Fruit fly (Drosophila melanogaster) whole organism, embryonic: Measurements from ENCODE around the gene CG9522.

Experiments
- Awh ChIP-seq: fragments of 200-800 bp; sonication (Bioruptor generic); IDR thresholded peaks from 2 replicates; pipeline ENCODE4, ENCODE4 v1.3.6; 2022; ENCODE audit warnings: missing biosample characterization, missing genetic modification characterization
- B-H2 ChIP-seq: fragments of 200-800 bp; sonication (Bioruptor generic); optimal IDR thresholded peaks from 2 replicates; lab custom pipeline; 2018; ENCODE audit warnings: missing biosample characterization, mild to moderate bottlenecking, missing genetic modification characterization
- CG10462 ChIP-seq: fragments of 200-800 bp; sonication (Bioruptor generic); optimal IDR thresholded peaks from 2 replicates; lab custom pipeline; 2016; ENCODE audit warnings: missing biosample characterization, missing genetic modification characterization
- CG11504 ChIP-seq: fragments of 200-800 bp; sonication (Bioruptor generic); optimal IDR thresholded peaks from 3 replicates; lab custom pipeline; 2019; ENCODE audit warnings: missing biosample characterization, mild to moderate bottlenecking, missing genetic modification characterization, moderate library complexity
- CG12071 ChIP-seq: fragments of 200-800 bp; sonication (Bioruptor generic); optimal IDR thresholded peaks from 3 replicates; lab custom pipeline; 2018; ENCODE audit warnings: missing biosample characterization, mild to moderate bottlenecking, missing genetic modification characterization
- CG13123 ChIP-seq: fragments of 200-800 bp; sonication (Bioruptor generic); optimal IDR thresholded peaks from 2 replicates; lab custom pipeline; 2016; ENCODE audit warnings: missing biosample characterization, missing genetic modification characterization
- CG14050 ChIP-seq: fragments of 200-800 bp; sonication (Bioruptor generic); IDR thresholded peaks from 3 replicates; pipeline ENCODE4 v1.3.6; 2022; ENCODE audit warnings: missing biosample characterization, missing genetic modification characterization
- CG16863 ChIP-seq: fragments of 200-800 bp; sonication (Bioruptor generic); optimal IDR thresholded peaks from 3 replicates; lab custom pipeline; 2016; ENCODE audit warnings: missing biosample characterization, missing genetic modification characterization
- CG30431 ChIP-seq: fragments of 200-800 bp; sonication (Bioruptor generic); optimal IDR thresholded peaks from 2 replicates; lab custom pipeline; 2017; ENCODE audit warnings: missing biosample characterization, missing genetic modification characterization
- CG32532 ChIP-seq: fragments of 200-800 bp; sonication (Bioruptor generic); IDR thresholded peaks from 2 replicates; pipeline ENCODE4 v1.3.6; 2022; ENCODE audit warnings: missing biosample characterization, missing genetic modification characterization
- CG3281 ChIP-seq: fragments of 200-800 bp; sonication (Bioruptor generic); optimal IDR thresholded peaks from 3 replicates; lab custom pipeline; 2017; ENCODE audit warnings: missing biosample characterization, mild to moderate bottlenecking, missing genetic modification characterization
- CG33557 ChIP-seq: fragments of 200-800 bp; sonication (Bioruptor generic); optimal IDR thresholded peaks from 2 replicates; lab custom pipeline; 2019; ENCODE audit warnings: missing biosample characterization, mild to moderate bottlenecking, missing genetic modification characterization, moderate library complexity
- CG5180 ChIP-seq: fragments of 200-800 bp; sonication (Bioruptor generic); optimal IDR thresholded peaks from 3 replicates; lab custom pipeline; 2017; ENCODE audit warnings: missing biosample characterization, missing genetic modification characterization, mild to moderate bottlenecking, moderate library complexity, missing genetic modification reagents
- CG6689 ChIP-seq: fragments of 200-800 bp; sonication (Bioruptor generic); IDR thresholded peaks from 2 replicates; pipeline ENCODE4 v1.3.6; 2022; ENCODE audit warnings: missing biosample characterization, missing genetic modification characterization
- CG7372 ChIP-seq: fragments of 200-800 bp; sonication (Bioruptor generic); IDR thresholded peaks from 2 replicates; pipeline ENCODE4 v1.3.6; 2022; ENCODE audit warnings: missing biosample characterization, missing genetic modification characterization
- CG9609 ChIP-seq: fragments of 200-800 bp; sonication (Bioruptor generic); optimal IDR thresholded peaks from 3 replicates; lab custom pipeline; 2016; ENCODE audit warnings: missing biosample characterization, missing genetic modification characterization
- CG9876 ChIP-seq: fragments of 200-800 bp; sonication (Bioruptor generic); optimal IDR thresholded peaks from 2 replicates; lab custom pipeline; 2016; ENCODE audit warnings: missing biosample characterization, missing genetic modification characterization
- Chrac-16 ChIP-seq: fragments of 200-800 bp; sonication (Bioruptor generic); optimal IDR thresholded peaks from 3 replicates; lab custom pipeline; 2016; ENCODE audit warnings: missing biosample characterization, missing genetic modification characterization
- CoRest ChIP-seq: fragments of 200-800 bp; sonication (Bioruptor generic); optimal IDR thresholded peaks from 3 replicates; lab custom pipeline; 2018; ENCODE audit warnings: missing biosample characterization, mild to moderate bottlenecking, missing genetic modification characterization, moderate library complexity
- Doc3 ChIP-seq: fragments of 200-800 bp; sonication (Bioruptor generic); IDR thresholded peaks from 3 replicates; pipeline ENCODE4 v1.3.6; 2022; ENCODE audit warnings: missing biosample characterization, missing genetic modification characterization; ENCODE audit not compliant: partially characterized antibody
- E2f2 ChIP-seq: fragments of 200-800 bp; sonication (Bioruptor generic); IDR thresholded peaks from 2 replicates; pipeline ENCODE4 v1.3.6; 2022; ENCODE audit warnings: missing biosample characterization, missing genetic modification characterization
- Elba2 ChIP-seq: fragments of 200-800 bp; sonication (Bioruptor generic); optimal IDR thresholded peaks from 3 replicates; lab custom pipeline; 2016; ENCODE audit warnings: missing biosample characterization, missing genetic modification characterization
- H2.0 ChIP-seq: fragments of 200-800 bp; sonication (Bioruptor generic); IDR thresholded peaks from 2 replicates; pipeline ENCODE4 v1.3.6; 2022; ENCODE audit warnings: missing biosample characterization, missing genetic modification characterization
- Hey ChIP-seq: fragments of 200-800 bp; sonication (Bioruptor generic); optimal IDR thresholded peaks from 3 replicates; lab custom pipeline; 2018; ENCODE audit warnings: missing biosample characterization, mild to moderate bottlenecking, missing genetic modification characterization
- HmgZ ChIP-seq: fragments of 200-800 bp; sonication (Bioruptor generic); optimal IDR thresholded peaks from 2 replicates; lab custom pipeline; 2018; ENCODE audit warnings: missing biosample characterization, mild to moderate bottlenecking, missing genetic modification characterization
- Hr39 ChIP-seq: fragments of >200 bp; optimal IDR thresholded peaks from 2 replicates; lab custom pipeline; 2017
- Hsf ChIP-seq: fragments of 200-800 bp; sonication (Bioruptor generic); optimal IDR thresholded peaks from 3 replicates; lab custom pipeline; 2016; ENCODE audit warnings: missing biosample characterization, missing genetic modification characterization
- Jarid2 ChIP-seq: fragments of 200-800 bp; sonication (Bioruptor generic); optimal IDR thresholded peaks from 3 replicates; lab custom pipeline; 2017; ENCODE audit warnings: mild to moderate bottlenecking, missing biosample characterization, missing genetic modification reagents, missing genetic modification characterization
- Lhr ChIP-seq: fragments of 200-800 bp; sonication (Bioruptor generic); optimal IDR thresholded peaks from 3 replicates; lab custom pipeline; 2017; ENCODE audit warnings: mild to moderate bottlenecking, missing biosample characterization, missing genetic modification reagents, missing genetic modification characterization
- NC2β ChIP-seq: fragments of 200-800 bp; sonication (Bioruptor generic); optimal IDR thresholded peaks from 2 replicates; lab custom pipeline; 2016; ENCODE audit warnings: missing biosample characterization, missing genetic modification characterization
- Sry-β ChIP-seq: fragments of 200-800 bp; sonication (Bioruptor generic); optimal IDR thresholded peaks from 2 replicates; lab custom pipeline; 2018; ENCODE audit warnings: missing biosample characterization, mild to moderate bottlenecking, missing genetic modification characterization, moderate library complexity
- ac ChIP-seq: fragments of 200-800 bp; sonication (Bioruptor generic); optimal IDR thresholded peaks from 3 replicates; lab custom pipeline; 2017; ENCODE audit warnings: missing biosample characterization, mild to moderate bottlenecking, missing genetic modification characterization
- bowl ChIP-seq: fragments of 200-800 bp; sonication (Bioruptor generic); IDR thresholded peaks from 2 replicates; pipeline ENCODE4 v1.3.6; 2022; ENCODE audit warnings: missing biosample characterization, missing genetic modification characterization
- crc ChIP-seq: fragments of 200-800 bp; sonication (Bioruptor generic); optimal IDR thresholded peaks from 2 replicates; lab custom pipeline; 2016; ENCODE audit warnings: missing biosample characterization, missing genetic modification characterization
- croc ChIP-seq: fragments of 200-800 bp; sonication (Bioruptor generic); conservative IDR thresholded peaks from 3 replicates; pipeline ENCODE4 v1.3.6; 2022; ENCODE audit warnings: missing biosample characterization, missing genetic modification characterization
- da ChIP-seq: fragments of 200-800 bp; sonication (Bioruptor generic); optimal IDR thresholded peaks from 2 replicates; lab custom pipeline; 2016; ENCODE audit warnings: missing biosample characterization, missing genetic modification characterization
- en ChIP-seq: fragments of 200-800 bp; sonication (Bioruptor generic); optimal IDR thresholded peaks from 2 replicates; lab custom pipeline; 2016; ENCODE audit warnings: missing biosample characterization, missing genetic modification characterization
- fd96Cb ChIP-seq: fragments of 200-800 bp; sonication (Bioruptor generic); optimal IDR thresholded peaks from 2 replicates; lab custom pipeline; 2018; ENCODE audit warnings: missing biosample characterization, mild to moderate bottlenecking, missing genetic modification characterization, moderate library complexity
- fru ChIP-seq: fragments of >200 bp; optimal IDR thresholded peaks from 2 replicates; lab custom pipeline; 2017
- fu2 ChIP-seq: fragments of 200-800 bp; sonication (Bioruptor generic); optimal IDR thresholded peaks from 2 replicates; lab custom pipeline; 2016; ENCODE audit warnings: missing biosample characterization, missing genetic modification characterization
- gfzf ChIP-seq: fragments of 200-800 bp; sonication (Bioruptor generic); optimal IDR thresholded peaks from 2 replicates; lab custom pipeline; 2016; ENCODE audit warnings: missing biosample characterization, mild to moderate bottlenecking, missing genetic modification characterization, moderate library complexity
- hbn ChIP-seq: fragments of 200-800 bp; sonication (Bioruptor generic); IDR thresholded peaks from 2 replicates; pipeline ENCODE4 v1.3.6; 2022; ENCODE audit warnings: missing biosample characterization, missing genetic modification characterization; ENCODE audit not compliant: partially characterized antibody
- knrl ChIP-seq: fragments of 200-800 bp; sonication (Bioruptor generic); IDR thresholded peaks from 3 replicates; pipeline ENCODE4 v1.3.6; 2022; ENCODE audit warnings: missing biosample characterization, missing genetic modification characterization; ENCODE audit not compliant: partially characterized antibody
- mld ChIP-seq: fragments of 200-800 bp; sonication (Bioruptor generic); IDR thresholded peaks from 3 replicates; pipeline ENCODE4 v1.3.6; 2022; ENCODE audit warnings: missing biosample characterization, missing genetic modification characterization; ENCODE audit not compliant: partially characterized antibody
- pan ChIP-seq, 4 experiments: fragments of >200 bp in 3 of 4; fragments of 200-800 bp in 1 of 4; sonication (Bioruptor generic) in 1 of 4; optimal IDR thresholded peaks in 3 of 4; IDR thresholded peaks in 1 of 4; 2 replicates each; pipeline versions ENCODE4 v1.3.6 to Lab custom; 2017 to 2022; ENCODE audit warnings: missing biosample characterization in 2 of 4, missing genetic modification characterization in 2 of 4, mixed read lengths in 1 of 4
- ro ChIP-seq: fragments of 200-800 bp; sonication (Bioruptor generic); IDR thresholded peaks from 2 replicates; pipeline ENCODE4 v1.3.6; 2022; ENCODE audit warnings: missing biosample characterization, missing genetic modification characterization
- run ChIP-seq: fragments of 200-800 bp; sonication (Bioruptor generic); optimal IDR thresholded peaks from 3 replicates; lab custom pipeline; 2018; ENCODE audit warnings: missing biosample characterization, mild to moderate bottlenecking, missing genetic modification characterization
- slp2 ChIP-seq: fragments of 200-800 bp; sonication (Bioruptor generic); optimal IDR thresholded peaks from 2 replicates; lab custom pipeline; 2016; ENCODE audit warnings: missing biosample characterization, missing genetic modification characterization
- so ChIP-seq: fragments of 200-800 bp; sonication (Bioruptor generic); IDR thresholded peaks from 3 replicates; pipeline ENCODE4 v1.3.6; 2022; ENCODE audit warnings: missing biosample characterization, missing genetic modification characterization
- zfh1 ChIP-seq: fragments of 200-800 bp; sonication (Bioruptor generic); IDR thresholded peaks from 3 replicates; pipeline ENCODE4 v1.3.6; 2022; ENCODE audit warnings: missing biosample characterization, missing genetic modification characterization

The CG9522 gene

dm6 chrX:14839739-14840347, 8.8 kb downstream of the CG9522 start (continued):
- no peak for TF ChIP-seq en (GFP tag; lab: Kevin White, UChicago)
- TF ChIP-seq CG14050 = peak; percentile 36; the same call in 1 of the 3 replicates
- no peak for TF ChIP-seq fd96Cb (tag; lab: Kevin White, UChicago)
- no peak for TF ChIP-seq Lhr (GFP tag; lab: Kevin White, UChicago)
- TF ChIP-seq Awh (GFP tag; lab: Robert Waterston, UW) = no peak
- TF ChIP-seq CG6689 (GFP tag; lab: Robert Waterston, UW) = peak; percentile 27; the same call in 1 of the 2 replicates
- no peak for TF ChIP-seq Elba2 (GFP tag; lab: Kevin White, UChicago)
- TF ChIP-seq zfh1 (GFP tag; lab: Robert Waterston, UW) = peak; percentile 59; the same call in 1 of the 3 replicates
- peak; percentile 15 for TF ChIP-seq da (GFP tag; lab: Kevin White, UChicago)
- 0 out of 3 replicates have a peak, but pooled peaks have one; percentile 26 for TF ChIP-seq so
- no peak for TF ChIP-seq NC2β (GFP tag; lab: Kevin White, UChicago)
- no peak for TF ChIP-seq knrl (GFP tag; lab: Robert Waterston, UW)
- no peak for TF ChIP-seq E2f2 (GFP tag; lab: Robert Waterston, UW)
- no peak for TF ChIP-seq CG33557 (GFP tag; lab: Kevin White, UChicago)
- TF ChIP-seq H2.0 (GFP tag; lab: Robert Waterston, UW) = peak; percentile 29; the same call in 1 of the 2 replicates
- no peak for TF ChIP-seq croc (GFP tag; lab: Robert Waterston, UW)
- peak; percentile 53 for TF ChIP-seq Hsf (GFP tag; lab: Kevin White, UChicago)
- TF ChIP-seq Hr39 (lab: Kevin White, UChicago) = no peak
- TF ChIP-seq CG5180 (GFP tag; lab: Kevin White, UChicago) = no peak
- TF ChIP-seq CG9609 (GFP tag; lab: Kevin White, UChicago) = peak; percentile 32
- peak; percentile 13 for TF ChIP-seq CG11504 (tag; lab: Kevin White, UChicago)
- no peak for TF ChIP-seq fru (lab: Kevin White, UChicago)
- no peak for TF ChIP-seq B-H2 (GFP tag; lab: Kevin White, UChicago)
- TF ChIP-seq slp2 = no peak
- TF ChIP-seq Sry-β (GFP tag; lab: Kevin White, UChicago) = no peak
- TF ChIP-seq CG7372 = peak; percentile 52; the same call in 1 of the 2 replicates
- peak; percentile 30 for TF ChIP-seq Jarid2 (GFP tag; lab: Kevin White, UChicago)
- peak; percentile 34 for TF ChIP-seq CG16863 (GFP tag; lab: Kevin White, UChicago)
- peak; percentile 60 for TF ChIP-seq fu2
- no peak for TF ChIP-seq mld (GFP tag; lab: Robert Waterston, UW)
- peak; percentile 78 for TF ChIP-seq CG32532 (GFP tag; lab: Robert Waterston, UW)
- no peak for TF ChIP-seq CG13123 (GFP tag; lab: Kevin White, UChicago)
- TF ChIP-seq Hey (tag; lab: Kevin White, UChicago) = no peak
- no peak for TF ChIP-seq hbn (GFP tag; lab: Robert Waterston, UW)
- TF ChIP-seq CG9876 (GFP tag; lab: Kevin White, UChicago) = peak; percentile 73
- TF ChIP-seq crc = peak; percentile 42
- TF ChIP-seq HmgZ (tag; lab: Kevin White, UChicago) = peak; percentile 61
- TF ChIP-seq ac (GFP tag; lab: Kevin White, UChicago) = no peak
- no peak for TF ChIP-seq ro (GFP tag; lab: Robert Waterston, UW)
- no peak for TF ChIP-seq gfzf
- TF ChIP-seq CoRest = no peak
- TF ChIP-seq Doc3 (GFP tag; lab: Robert Waterston, UW) = no peak
- no peak for TF ChIP-seq run (tag; lab: Kevin White, UChicago)
- TF ChIP-seq pan (optimal IDR thresholded peaks at IDR 0.05; lab: Kevin White, UChicago) = no peak
- peak in 1 of 2 experiments; percentile 68 for TF ChIP-seq pan (GFP tag; optimal IDR thresholded peaks at IDR 0.05 in 1 of 2, IDR thresholded peaks at IDR 0.05 in 1 of 2)
- TF ChIP-seq CG10462 (GFP tag; lab: Kevin White, UChicago) = no peak
- peak; percentile 25 for TF ChIP-seq CG30431 (GFP tag; lab: Kevin White, UChicago)
- TF ChIP-seq bowl (GFP tag; lab: Robert Waterston, UW) = peak; percentile 23; the same call in 1 of the 2 replicates
- no peak for TF ChIP-seq Chrac-16 (GFP tag; lab: Kevin White, UChicago)
- peak; percentile 58 for TF ChIP-seq CG3281
- peak; percentile 2 for TF ChIP-seq CG12071
